Fruit fly (Drosophila melanogaster) whole organism, adult: ENCODE data around the gene comm.

Experiments
- CG12768 ChIP-seq: fragments of 200-800 bp; sonication (Bioruptor generic); optimal IDR thresholded peaks from 2 replicates; lab custom pipeline; 2017; ENCODE audit warnings: missing biosample characterization, missing genetic modification characterization, mild to moderate bottlenecking, moderate library complexity, missing genetic modification reagents
- CG14711 ChIP-seq: fragments of 200-800 bp; sonication (Bioruptor generic); optimal IDR thresholded peaks from 2 replicates; lab custom pipeline; 2018; ENCODE audit warnings: missing biosample characterization, mild to moderate bottlenecking, missing genetic modification characterization, moderate library complexity
- cic ChIP-seq: fragments of 200-800 bp; sonication (Bioruptor generic); optimal IDR thresholded peaks from 2 replicates; lab custom pipeline; 2017; ENCODE audit warnings: missing biosample characterization, mild to moderate bottlenecking, missing genetic modification characterization, moderate library complexity
- cnc ChIP-seq, 2 experiments: fragments of >200 bp; optimal IDR thresholded peaks; 2 replicates each; lab custom pipeline; 2017
- kay ChIP-seq: fragments of 200-800 bp; sonication (Bioruptor generic); peaks from one replicate; lab custom pipeline; 2016; ENCODE audit warnings: missing biosample characterization, missing genetic modification characterization, borderline replicate concordance
- ovo ChIP-seq: fragments of 200-800 bp; sonication (Bioruptor generic); optimal IDR thresholded peaks from 2 replicates; lab custom pipeline; 2016; ENCODE audit warnings: missing biosample characterization, missing genetic modification characterization
- pad ChIP-seq: fragments of 200-800 bp; sonication (Bioruptor generic); optimal IDR thresholded peaks from 3 replicates; lab custom pipeline; 2017; ENCODE audit warnings: missing biosample characterization, missing genetic modification characterization, mild to moderate bottlenecking, moderate library complexity, missing genetic modification reagents
- tj ChIP-seq: fragments of 200-800 bp; sonication (Bioruptor generic); optimal IDR thresholded peaks from 3 replicates; lab custom pipeline; 2017; ENCODE audit warnings: missing biosample characterization, mild to moderate bottlenecking, missing genetic modification characterization, moderate library complexity
- toe ChIP-seq: fragments of 200-800 bp; sonication (Bioruptor generic); optimal IDR thresholded peaks from 2 replicates; lab custom pipeline; 2016; ENCODE audit warnings: missing biosample characterization, missing genetic modification characterization

- TF ChIP-seq CG12768 (GFP tag; lab: Kevin White, UChicago) (no peak), CG14711 (tag; lab: Kevin White, UChicago) (no peak), ovo (GFP tag; lab: Kevin White, UChicago) (no peak), cic (GFP tag; lab: Kevin White, UChicago) (no peak), kay (no peak), toe (GFP tag; lab: Kevin White, UChicago) (no peak), cnc (optimal IDR thresholded peaks at IDR 0.05; lab: Kevin White, UChicago) (no peak), pad (GFP tag; lab: Kevin White, UChicago) (no peak), tj (GFP tag; lab: Kevin White, UChicago) (no peak)
Observed at dm6 chr3L:15720224-15720623, 8.0 kb downstream of the comm start.
